Worm (Caenorhabditis elegans) whole organism, L1 larva: ENCODE measurements around the gene T14B4.3.
A peak's percentile ranks its signal among the peaks of the same experiment; 100 is the strongest.

Experiments
- C04F5.9 ChIP-seq: sonication (generic microtip); optimal IDR thresholded peaks from 2 replicates; lab custom pipeline; 2016; ENCODE audit warnings: missing genetic modification characterization, missing compliant biosample characterization
- C16A3.4 ChIP-seq: fragments of 150-350 bp; optimal IDR thresholded peaks from 2 replicates; lab custom pipeline; 2014; ENCODE audit warnings: missing biosample characterization, missing genetic modification characterization
- Y116A8C.19 ChIP-seq: sonication (generic microtip); optimal IDR thresholded peaks from 2 replicates; lab custom pipeline; 2016; ENCODE audit warnings: missing compliant biosample characterization, missing genetic modification characterization, borderline replicate concordance
- aly-2 ChIP-seq: fragments of 150-350 bp; optimal IDR thresholded peaks from 2 replicates; lab custom pipeline; 2014; ENCODE audit warnings: missing biosample characterization, missing genetic modification characterization
- blmp-1 ChIP-seq: fragments of 150-350 bp; optimal IDR thresholded peaks from 2 replicates; lab custom pipeline; 2014; ENCODE audit warnings: missing biosample characterization, missing genetic modification characterization
- ceh-82 ChIP-seq, 3 experiments: fragments of 150-350 bp in 1 of 3; sonication (generic microtip) in 2 of 3; optimal IDR thresholded peaks; 2 replicates each; lab custom pipeline; 2014 to 2017; ENCODE audit warnings: missing biosample characterization in 3 of 3, missing genetic modification characterization in 3 of 3
- ces-1 ChIP-seq: fragments of 150-350 bp; optimal IDR thresholded peaks from 2 replicates; lab custom pipeline; 2014; ENCODE audit warnings: missing biosample characterization, missing genetic modification reagents, missing genetic modification characterization
- dpl-1 ChIP-seq, 3 experiments: fragments of 150-350 bp in 2 of 3; sonication (generic microtip) in 1 of 3; optimal IDR thresholded peaks; 2 replicates each; lab custom pipeline; 2014 to 2017; ENCODE audit warnings: missing biosample characterization in 3 of 3, missing genetic modification characterization in 3 of 3, missing genetic modification reagents in 3 of 3
- dsc-1 ChIP-seq: sonication (generic microtip); optimal IDR thresholded peaks from 2 replicates; lab custom pipeline; 2016; ENCODE audit warnings: mild to moderate bottlenecking, missing genetic modification characterization, missing compliant biosample characterization
- efl-1 ChIP-seq, 4 experiments: fragments of 150-350 bp; optimal IDR thresholded peaks in 3 of 4; peaks in 1 of 4; 1 replicate in 1 of 4; 2 replicates in 3 of 4; lab custom pipeline; 2014; ENCODE audit warnings: missing biosample characterization in 2 of 4, missing genetic modification characterization in 2 of 4, missing genetic modification reagents in 2 of 4
- egl-27 ChIP-seq, 2 experiments: fragments of 150-350 bp in 1 of 2; sonication (generic microtip); optimal IDR thresholded peaks; 3 replicates each; lab custom pipeline; 2017 to 2018; ENCODE audit warnings: missing biosample characterization in 2 of 2, missing genetic modification characterization in 2 of 2, missing genetic modification reagents in 2 of 2
- elt-3 ChIP-seq, 6 experiments: fragments of 150-350 bp in 1 of 6; sonication (generic microtip); optimal IDR thresholded peaks; 2 replicates each; lab custom pipeline; 2017 to 2018; ENCODE audit warnings: missing biosample characterization in 6 of 6, missing genetic modification characterization in 6 of 6, inconsistent platforms in 1 of 6
- fkh-10 ChIP-seq: sonication (generic microtip); optimal IDR thresholded peaks from 2 replicates; lab custom pipeline; 2017; ENCODE audit warnings: missing biosample characterization, missing genetic modification reagents, missing genetic modification characterization
- fkh-4 ChIP-seq: sonication (generic microtip); optimal IDR thresholded peaks from 2 replicates; lab custom pipeline; 2016; ENCODE audit warnings: missing compliant biosample characterization, missing genetic modification characterization, borderline replicate concordance
- fos-1 ChIP-seq: fragments of 150-350 bp; optimal IDR thresholded peaks from 2 replicates; lab custom pipeline; 2014; ENCODE audit warnings: missing biosample characterization, missing genetic modification characterization
- grh-1 ChIP-seq: fragments of 200-800 bp; sonication (Bioruptor generic); IDR thresholded peaks from 2 replicates; pipeline ENCODE4 v1.3.6; 2022; ENCODE audit warnings: missing genetic modification reagents, missing genetic modification characterization, missing compliant biosample characterization
- irx-1 ChIP-seq: sonication (generic microtip); optimal IDR thresholded peaks from 2 replicates; lab custom pipeline; 2016; ENCODE audit warnings: missing genetic modification characterization, missing compliant biosample characterization
- lin-14 ChIP-seq: fragments of 200-800 bp; sonication (Bioruptor generic); optimal IDR thresholded peaks from 2 replicates; lab custom pipeline; 2018; ENCODE audit warnings: mild to moderate bottlenecking, missing genetic modification characterization, moderate library complexity, missing compliant biosample characterization
- lin-35 ChIP-seq, 2 experiments: fragments of 150-350 bp; optimal IDR thresholded peaks; 2 replicates each; lab custom pipeline; 2014; ENCODE audit warnings: missing biosample characterization in 2 of 2, missing genetic modification characterization in 2 of 2, missing genetic modification reagents in 2 of 2
- lir-3 ChIP-seq: sonication (generic microtip); optimal IDR thresholded peaks from 2 replicates; lab custom pipeline; 2016; ENCODE audit warnings: mild to moderate bottlenecking, missing genetic modification characterization, moderate library complexity, missing compliant biosample characterization; ENCODE audit not compliant: poor library complexity
- lsy-2 ChIP-seq, 2 experiments: fragments of 150-350 bp; optimal IDR thresholded peaks; 2 replicates each; lab custom pipeline; 2014; ENCODE audit warnings: missing biosample characterization in 2 of 2, missing genetic modification characterization in 2 of 2
- mdl-1 ChIP-seq, 2 experiments: fragments of 150-350 bp; optimal IDR thresholded peaks; 2 replicates each; lab custom pipeline; 2014 to 2017; ENCODE audit warnings: missing biosample characterization in 2 of 2, missing genetic modification characterization in 2 of 2, inconsistent platforms in 1 of 2
- mef-2 ChIP-seq: fragments of 150-350 bp; optimal IDR thresholded peaks from 2 replicates; lab custom pipeline; 2014; ENCODE audit warnings: missing biosample characterization, missing genetic modification characterization
- mep-1 ChIP-seq: fragments of 150-350 bp; optimal IDR thresholded peaks from 2 replicates; lab custom pipeline; 2014; ENCODE audit warnings: missing biosample characterization, missing genetic modification characterization
- nhr-19 ChIP-seq: fragments of 200-800 bp; sonication (Bioruptor generic); conservative IDR thresholded peaks from 2 replicates; pipeline ENCODE4 v1.3.6; 2022; ENCODE audit warnings: missing genetic modification characterization, missing compliant biosample characterization
- nhr-20 ChIP-seq: sonication (generic microtip); optimal IDR thresholded peaks from 2 replicates; lab custom pipeline; 2016; ENCODE audit warnings: mild to moderate bottlenecking, missing genetic modification characterization, missing compliant biosample characterization
- nhr-237 ChIP-seq: fragments of 150-350 bp; optimal IDR thresholded peaks from 2 replicates; lab custom pipeline; 2014; ENCODE audit warnings: missing biosample characterization, missing genetic modification characterization
- nhr-47 ChIP-seq: sonication (generic microtip); optimal IDR thresholded peaks from 2 replicates; lab custom pipeline; 2016; ENCODE audit warnings: mild to moderate bottlenecking, missing genetic modification characterization, moderate library complexity, missing compliant biosample characterization
- nhr-71 ChIP-seq: sonication (generic microtip); optimal IDR thresholded peaks from 2 replicates; lab custom pipeline; 2016; ENCODE audit warnings: mild to moderate bottlenecking, missing genetic modification characterization, moderate library complexity, missing compliant biosample characterization
- nhr-76 ChIP-seq: sonication (generic microtip); optimal IDR thresholded peaks from 2 replicates; lab custom pipeline; 2017; ENCODE audit warnings: missing biosample characterization, missing genetic modification characterization
- nhr-77 ChIP-seq: fragments of 150-350 bp; optimal IDR thresholded peaks from 2 replicates; lab custom pipeline; 2014; ENCODE audit warnings: missing biosample characterization, missing genetic modification characterization
- nhr-84 ChIP-seq: sonication (generic microtip); optimal IDR thresholded peaks from 2 replicates; lab custom pipeline; 2017; ENCODE audit warnings: missing biosample characterization, missing genetic modification characterization
- nhr-90 ChIP-seq: sonication (generic microtip); optimal IDR thresholded peaks from 2 replicates; lab custom pipeline; 2016; ENCODE audit warnings: mild to moderate bottlenecking, missing genetic modification characterization, missing compliant biosample characterization; ENCODE audit not compliant: poor library complexity
- rnt-1 ChIP-seq: sonication (generic microtip); optimal IDR thresholded peaks from 2 replicates; lab custom pipeline; 2016; ENCODE audit warnings: mild to moderate bottlenecking, missing genetic modification characterization, moderate library complexity, missing compliant biosample characterization
- skn-1 ChIP-seq: fragments of 150-350 bp; optimal IDR thresholded peaks from 2 replicates; lab custom pipeline; 2014; ENCODE audit warnings: missing biosample characterization, missing genetic modification characterization
- snu-23 ChIP-seq: sonication (generic microtip); optimal IDR thresholded peaks from 2 replicates; lab custom pipeline; 2016; ENCODE audit warnings: missing genetic modification characterization, missing compliant biosample characterization
- sox-4 ChIP-seq: sonication (generic microtip); optimal IDR thresholded peaks from 2 replicates; lab custom pipeline; 2016; ENCODE audit warnings: missing genetic modification characterization, missing compliant biosample characterization
- sup-37 ChIP-seq: fragments of 200-800 bp; sonication (Bioruptor generic); optimal IDR thresholded peaks from 2 replicates; lab custom pipeline; 2018; ENCODE audit warnings: mild to moderate bottlenecking, missing genetic modification characterization, missing compliant biosample characterization
- swsn-7 ChIP-seq: sonication (generic microtip); optimal IDR thresholded peaks from 2 replicates; lab custom pipeline; 2016; ENCODE audit warnings: missing genetic modification characterization, missing compliant biosample characterization
- unc-62 ChIP-seq: fragments of 150-350 bp; optimal IDR thresholded peaks from 2 replicates; lab custom pipeline; 2014; ENCODE audit warnings: missing biosample characterization, missing genetic modification reagents, missing genetic modification characterization
- unc-98 ChIP-seq: fragments of 200-800 bp; sonication (Bioruptor generic); IDR thresholded peaks from 2 replicates; pipeline ENCODE4 v1.3.6; 2022; ENCODE audit warnings: missing genetic modification characterization, missing compliant biosample characterization
- xbp-1 ChIP-seq: sonication (generic microtip); optimal IDR thresholded peaks from 2 replicates; lab custom pipeline; 2016; ENCODE audit warnings: missing genetic modification characterization, missing compliant biosample characterization
- ztf-11 ChIP-seq, 2 experiments: sonication (generic microtip); optimal IDR thresholded peaks; 2 replicates each; lab custom pipeline; 2016 to 2017; ENCODE audit warnings: missing genetic modification characterization in 2 of 2, missing biosample characterization in 1 of 2, missing compliant biosample characterization in 1 of 2

T14B4.3 gene

ce11 chrII:6715853-6716252, 18.9 kb upstream of the T14B4.3 start:
- TF ChIP-seq mef-2 (tag; lab: Kevin White, UChicago) (no peak), blmp-1 (tag; lab: Kevin White, UChicago) (peak; percentile 86)

ce11 chrII:6716638-6717037, 18.1 kb upstream of the T14B4.3 start, which contains the start of the genes T14B4.5 and T14B4.20:
T14B4.5 (plus strand) TSS chrII:6716863.
T14B4.20 (plus strand) TSS chrII:6716901.
- TF ChIP-seq blmp-1 (tag; lab: Kevin White, UChicago): peak; percentile 80
- TF ChIP-seq irx-1 (tag; lab: Kevin White, UChicago): no peak

ce11 chrII:6718221-6718620, 16.5 kb upstream of the T14B4.3 start, which contains the start of gene tsp-10:
tsp-10 (plus strand) TSS chrII:6718586.
- no peak for TF ChIP-seq nhr-84 (tag; lab: Kevin White, UChicago)

- TF ChIP-seq nhr-76 (tag; lab: Kevin White, UChicago) (no peak), sup-37 (GFP tag; lab: Kevin White, UChicago) (no peak), nhr-77 (tag; lab: Kevin White, UChicago) (peak; percentile 45), nhr-237 (tag; lab: Kevin White, UChicago) (no peak), ceh-82 (tag; optimal IDR thresholded peaks at IDR 0.05; lab: Kevin White, UChicago) (peak in 1 of 3 experiments; percentile 12), fkh-10 (GFP tag; lab: Kevin White, UChicago) (no peak), mep-1 (tag; lab: Kevin White, UChicago) (peak; percentile 1), unc-98 (GFP tag; lab: Robert Waterston, UW) (no peak), swsn-7 (tag; lab: Kevin White, UChicago) (peak; percentile 32), Y116A8C.19 (tag; lab: Kevin White, UChicago) (no peak), lsy-2 (tag; optimal IDR thresholded peaks at IDR 0.05; lab: Kevin White, UChicago) (peak; percentile 18 to 50), nhr-90 (tag; lab: Kevin White, UChicago) (peak; percentile 3), egl-27 (tag; optimal IDR thresholded peaks at IDR 0.05; lab: Kevin White, UChicago) (no peak), skn-1 (tag; lab: Kevin White, UChicago) (peak; percentile 7), ztf-11 (tag; optimal IDR thresholded peaks at IDR 0.05; lab: Kevin White, UChicago) (no peak), fos-1 (tag; lab: Kevin White, UChicago) (no peak), dpl-1 (GFP tag; optimal IDR thresholded peaks at IDR 0.05; lab: Kevin White, UChicago) (peak in 2 of 3 experiments; percentile 1 to 14), elt-3 (tag; optimal IDR thresholded peaks at IDR 0.05; lab: Kevin White, UChicago) (peak in 2 of 6 experiments; percentile 9 to 17), grh-1 (GFP tag; lab: Robert Waterston, UW) (0 out of 2 replicates have a peak, but pooled peaks have one; percentile 9), nhr-19 (GFP tag; lab: Robert Waterston, UW) (peak; percentile 64), mdl-1 (tag; optimal IDR thresholded peaks at IDR 0.05; lab: Kevin White, UChicago) (no peak), nhr-47 (tag; lab: Kevin White, UChicago) (peak; percentile 52), C04F5.9 (tag; lab: Kevin White, UChicago) (no peak), sox-4 (tag; lab: Kevin White, UChicago) (no peak), lin-14 (GFP tag; lab: Kevin White, UChicago) (peak; percentile 46), aly-2 (tag; lab: Kevin White, UChicago) (no peak), C16A3.4 (tag; lab: Kevin White, UChicago) (no peak), nhr-84 (tag; lab: Kevin White, UChicago) (no peak), fkh-4 (tag; lab: Kevin White, UChicago) (no peak), rnt-1 (peak; percentile 48), nhr-71 (peak; percentile 56), xbp-1 (tag; lab: Kevin White, UChicago) (peak; percentile 26), lir-3 (tag; lab: Kevin White, UChicago) (peak; percentile 25), nhr-20 (tag; lab: Kevin White, UChicago) (peak; percentile 85), dsc-1 (peak; percentile 55), unc-62 (GFP tag; lab: Kevin White, UChicago) (no peak), irx-1 (tag; lab: Kevin White, UChicago) (peak; percentile 32), blmp-1 (tag; lab: Kevin White, UChicago) (no peak), lin-35 (GFP tag; optimal IDR thresholded peaks at IDR 0.05; lab: Kevin White, UChicago) (peak; percentile 13 to 53), efl-1 (optimal IDR thresholded peaks at IDR 0.05; lab: Kevin White, UChicago) (peak in 1 of 2 experiments; percentile 31), efl-1 (GFP tag; optimal IDR thresholded peaks at IDR 0.05 in 1 of 2; lab: Kevin White, UChicago) (peak; percentile 17 to 89), snu-23 (peak; percentile 62), ces-1 (GFP tag; lab: Kevin White, UChicago) (no peak)
Measured at ce11 chrII:6721581-6721980, 13.2 kb upstream of the T14B4.3 start.
